Fruit fly (Drosophila melanogaster) whole organism, embryonic: Measurements from ENCODE around the gene Pex10.
A peak's percentile ranks its signal among the peaks of the same experiment; 100 is the strongest.

Source experiments
- ATbp ChIP-seq: fragments of 200-800 bp; sonication (Bioruptor generic); optimal IDR thresholded peaks from 2 replicates; lab custom pipeline; 2017; ENCODE audit warnings: missing biosample characterization, mild to moderate bottlenecking, missing genetic modification characterization, missing genetic modification reagents
- Adf1 ChIP-seq: fragments of 200-800 bp; sonication (Bioruptor generic); IDR thresholded peaks from 2 replicates; pipeline ENCODE4 v1.3.6; 2022; ENCODE audit warnings: missing biosample characterization, missing genetic modification characterization
- Aef1 ChIP-seq: fragments of 200-800 bp; sonication (Bioruptor generic); IDR thresholded peaks from 3 replicates; pipeline ENCODE4 v1.3.6; 2022; ENCODE audit warnings: missing biosample characterization, missing genetic modification characterization
- BtbVII ChIP-seq: fragments of 200-800 bp; sonication (Bioruptor generic); optimal IDR thresholded peaks from 3 replicates; lab custom pipeline; 2017; ENCODE audit warnings: missing biosample characterization, mild to moderate bottlenecking, missing genetic modification characterization
- CG10147 ChIP-seq: fragments of 200-800 bp; sonication (Bioruptor generic); optimal IDR thresholded peaks from 2 replicates; lab custom pipeline; 2019; ENCODE audit warnings: missing biosample characterization, mild to moderate bottlenecking, missing genetic modification characterization, moderate library complexity
- CG11504 ChIP-seq: fragments of 200-800 bp; sonication (Bioruptor generic); optimal IDR thresholded peaks from 3 replicates; lab custom pipeline; 2019; ENCODE audit warnings: missing biosample characterization, mild to moderate bottlenecking, missing genetic modification characterization, moderate library complexity
- CG12104 ChIP-seq: fragments of 200-800 bp; sonication (Bioruptor generic); optimal IDR thresholded peaks from 3 replicates; lab custom pipeline; 2016; ENCODE audit warnings: missing biosample characterization, missing genetic modification characterization
- CG12236 ChIP-seq: fragments of 200-800 bp; sonication (Bioruptor generic); optimal IDR thresholded peaks from 2 replicates; lab custom pipeline; 2016; ENCODE audit warnings: missing biosample characterization, missing genetic modification characterization
- CG13287 ChIP-seq: fragments of 200-800 bp; sonication (Bioruptor generic); IDR thresholded peaks from 2 replicates; pipeline ENCODE4 v1.3.6; 2022; ENCODE audit warnings: missing biosample characterization, missing genetic modification characterization; ENCODE audit not compliant: partially characterized antibody
- CG13894 ChIP-seq: fragments of 200-800 bp; sonication (Bioruptor generic); optimal IDR thresholded peaks from 3 replicates; lab custom pipeline; 2018; ENCODE audit warnings: missing biosample characterization, mild to moderate bottlenecking, missing genetic modification characterization, moderate library complexity
- CG14050 ChIP-seq: fragments of 200-800 bp; sonication (Bioruptor generic); IDR thresholded peaks from 3 replicates; pipeline ENCODE4 v1.3.6; 2022; ENCODE audit warnings: missing biosample characterization, missing genetic modification characterization
- CG15696 ChIP-seq: fragments of 200-800 bp; sonication (Bioruptor generic); optimal IDR thresholded peaks from 2 replicates; lab custom pipeline; 2019; ENCODE audit warnings: missing biosample characterization, mild to moderate bottlenecking, missing genetic modification characterization, moderate library complexity
- CG1602 ChIP-seq: fragments of 200-800 bp; sonication (Bioruptor generic); optimal IDR thresholded peaks from 3 replicates; lab custom pipeline; 2016; ENCODE audit warnings: missing biosample characterization, missing genetic modification characterization
- CG16813 ChIP-seq: fragments of 200-800 bp; sonication (Bioruptor generic); IDR thresholded peaks from 3 replicates; pipeline ENCODE4 v1.3.6; 2022; ENCODE audit warnings: missing biosample characterization, missing genetic modification characterization; ENCODE audit not compliant: partially characterized antibody
- CG1832 ChIP-seq: fragments of 200-800 bp; sonication (Bioruptor generic); optimal IDR thresholded peaks from 2 replicates; lab custom pipeline; 2017; ENCODE audit warnings: missing biosample characterization, mild to moderate bottlenecking, missing genetic modification characterization, inconsistent platforms
- CG18619 ChIP-seq: fragments of 200-800 bp; sonication (Bioruptor generic); optimal IDR thresholded peaks from 3 replicates; lab custom pipeline; 2017; ENCODE audit warnings: missing biosample characterization, mild to moderate bottlenecking, missing genetic modification characterization
- CG30020 ChIP-seq: fragments of 200-800 bp; optimal IDR thresholded peaks from 2 replicates; lab custom pipeline; 2019; ENCODE audit warnings: missing biosample characterization, mild to moderate bottlenecking, missing genetic modification characterization, moderate library complexity
- CG34224 ChIP-seq: fragments of 200-800 bp; sonication (Bioruptor generic); IDR thresholded peaks from 3 replicates; pipeline ENCODE4 v1.3.6; 2022; ENCODE audit warnings: missing biosample characterization, missing genetic modification characterization; ENCODE audit not compliant: partially characterized antibody
- CG34422 ChIP-seq: fragments of 200-800 bp; sonication (Bioruptor generic); IDR thresholded peaks from 3 replicates; pipeline ENCODE4 v1.3.6; 2022; ENCODE audit warnings: missing biosample characterization, missing genetic modification characterization
- CG4282 ChIP-seq: fragments of 200-800 bp; sonication (Bioruptor generic); optimal IDR thresholded peaks from 2 replicates; lab custom pipeline; 2016; ENCODE audit warnings: missing biosample characterization, missing genetic modification characterization
- CG4404 ChIP-seq: fragments of 200-800 bp; sonication (Bioruptor generic); IDR thresholded peaks from 2 replicates; pipeline ENCODE4 v1.3.6; 2022; ENCODE audit warnings: missing biosample characterization, missing genetic modification characterization
- CG4820 ChIP-seq: fragments of 200-800 bp; sonication (Bioruptor generic); optimal IDR thresholded peaks from 3 replicates; lab custom pipeline; 2016; ENCODE audit warnings: missing biosample characterization, missing genetic modification characterization
- CG5953 ChIP-seq: fragments of 200-800 bp; sonication (Bioruptor generic); IDR thresholded peaks from 2 replicates; pipeline ENCODE4 v1.3.6; 2022; ENCODE audit warnings: missing biosample characterization, missing genetic modification characterization
- CG6689 ChIP-seq: fragments of 200-800 bp; sonication (Bioruptor generic); IDR thresholded peaks from 2 replicates; pipeline ENCODE4 v1.3.6; 2022; ENCODE audit warnings: missing biosample characterization, missing genetic modification characterization
- CG6791 ChIP-seq: fragments of 200-800 bp; sonication (Bioruptor generic); IDR thresholded peaks from 3 replicates; pipeline ENCODE4 v1.3.6; 2022; ENCODE audit warnings: missing biosample characterization, missing genetic modification characterization; ENCODE audit not compliant: partially characterized antibody
- CG8290 ChIP-seq, 3 experiments: fragments of 200-800 bp; sonication (Bioruptor generic); optimal IDR thresholded peaks; 2 replicates each; lab custom pipeline; 2016 to 2019; ENCODE audit warnings: missing biosample characterization in 3 of 3, missing genetic modification characterization in 3 of 3, mild to moderate bottlenecking in 2 of 3, moderate library complexity in 1 of 3
- CG9932 ChIP-seq: fragments of 200-800 bp; sonication (Bioruptor generic); IDR thresholded peaks from 2 replicates; pipeline ENCODE4 v1.3.6; 2022; ENCODE audit warnings: missing biosample characterization, missing genetic modification characterization
- D19B ChIP-seq: fragments of 200-800 bp; sonication (Bioruptor generic); optimal IDR thresholded peaks from 2 replicates; lab custom pipeline; 2017; ENCODE audit warnings: missing biosample characterization, mild to moderate bottlenecking, missing genetic modification characterization
- HLH3B ChIP-seq: fragments of 200-800 bp; sonication (Bioruptor generic); IDR thresholded peaks from 2 replicates; pipeline ENCODE4 v1.3.6; 2022; ENCODE audit warnings: missing biosample characterization, missing genetic modification characterization
- HLH54F ChIP-seq: fragments of 200-800 bp; sonication (Bioruptor generic); optimal IDR thresholded peaks from 3 replicates; lab custom pipeline; 2016; ENCODE audit warnings: missing biosample characterization, missing genetic modification characterization
- Hand ChIP-seq: fragments of 200-800 bp; sonication (Bioruptor generic); optimal IDR thresholded peaks from 2 replicates; lab custom pipeline; 2017; ENCODE audit warnings: mild to moderate bottlenecking, missing biosample characterization, missing genetic modification reagents, missing genetic modification characterization
- Hmx ChIP-seq: fragments of 200-800 bp; sonication (Bioruptor generic); optimal IDR thresholded peaks from 2 replicates; lab custom pipeline; 2016; ENCODE audit warnings: missing biosample characterization, missing genetic modification characterization
- Mes4 ChIP-seq: fragments of 200-800 bp; sonication (Bioruptor generic); optimal IDR thresholded peaks from 2 replicates; lab custom pipeline; 2016; ENCODE audit warnings: missing biosample characterization, missing genetic modification characterization
- Taf1 ChIP-seq: fragments of 200-800 bp; sonication (Bioruptor generic); IDR thresholded peaks from 2 replicates; pipeline ENCODE4 v1.3.6; 2022; ENCODE audit warnings: missing biosample characterization, missing genetic modification characterization
- cad ChIP-seq: fragments of >200 bp; optimal IDR thresholded peaks from 2 replicates; lab custom pipeline; 2017; ENCODE audit warnings: missing biosample characterization, missing genetic modification characterization
- dysf ChIP-seq: fragments of 200-800 bp; sonication (Bioruptor generic); IDR thresholded peaks from 3 replicates; pipeline ENCODE4 v1.3.6; 2022; ENCODE audit warnings: missing biosample characterization, missing genetic modification characterization
- eyg ChIP-seq: fragments of 200-800 bp; sonication (Bioruptor generic); optimal IDR thresholded peaks from 3 replicates; lab custom pipeline; 2016; ENCODE audit warnings: missing biosample characterization, missing genetic modification characterization
- jing ChIP-seq: fragments of 200-800 bp; sonication (Bioruptor generic); optimal IDR thresholded peaks from 2 replicates; lab custom pipeline; 2018; ENCODE audit warnings: missing biosample characterization, mild to moderate bottlenecking, missing genetic modification characterization
- lbe ChIP-seq: fragments of 200-800 bp; sonication (Bioruptor generic); optimal IDR thresholded peaks from 2 replicates; lab custom pipeline; 2016; ENCODE audit warnings: missing biosample characterization, mild to moderate bottlenecking, missing genetic modification characterization
- nau ChIP-seq: fragments of 200-800 bp; sonication (Bioruptor generic); optimal IDR thresholded peaks from 3 replicates; lab custom pipeline; 2017; ENCODE audit warnings: missing biosample characterization, mild to moderate bottlenecking, missing genetic modification characterization, missing genetic modification reagents
- nom ChIP-seq: fragments of 200-800 bp; sonication (Bioruptor generic); optimal IDR thresholded peaks from 2 replicates; lab custom pipeline; 2017; ENCODE audit warnings: missing biosample characterization, missing genetic modification characterization, mild to moderate bottlenecking, moderate library complexity, missing genetic modification reagents
- pho ChIP-seq: fragments of 200-800 bp; sonication (Bioruptor generic); optimal IDR thresholded peaks from 2 replicates; lab custom pipeline; 2016; ENCODE audit warnings: missing biosample characterization, missing genetic modification characterization
- prd ChIP-seq, 3 experiments: fragments of >200 bp in 2 of 3; fragments of 200-800 bp in 1 of 3; sonication (Bioruptor generic) in 1 of 3; optimal IDR thresholded peaks in 2 of 3; IDR thresholded peaks in 1 of 3; 2 replicates in 2 of 3; 3 replicates in 1 of 3; pipeline versions ENCODE4 v1.3.6 to Lab custom; 2017 to 2022; ENCODE audit warnings: missing biosample characterization in 1 of 3, missing genetic modification characterization in 1 of 3
- pzg ChIP-seq: fragments of 200-800 bp; sonication (Bioruptor generic); optimal IDR thresholded peaks from 3 replicates; lab custom pipeline; 2018; ENCODE audit warnings: missing biosample characterization, mild to moderate bottlenecking, missing genetic modification characterization, moderate library complexity
- ranshi ChIP-seq: fragments of 200-800 bp; sonication (Bioruptor generic); IDR thresholded peaks from 2 replicates; pipeline ENCODE4 v1.3.6; 2022; ENCODE audit warnings: missing biosample characterization, missing genetic modification characterization
- twi ChIP-seq: fragments of 200-800 bp; optimal IDR thresholded peaks from 2 replicates; lab custom pipeline; 2019; ENCODE audit warnings: missing biosample characterization, mild to moderate bottlenecking, missing genetic modification characterization, moderate library complexity
- unpg ChIP-seq: fragments of 200-800 bp; sonication (Bioruptor generic); optimal IDR thresholded peaks from 3 replicates; lab custom pipeline; 2018; ENCODE audit warnings: missing biosample characterization, mild to moderate bottlenecking, missing genetic modification characterization, moderate library complexity
- zfh2 ChIP-seq: fragments of 200-800 bp; sonication (Bioruptor generic); optimal IDR thresholded peaks from 2 replicates; lab custom pipeline; 2016; ENCODE audit warnings: missing biosample characterization, missing genetic modification characterization

The Pex10 gene

DNA sequence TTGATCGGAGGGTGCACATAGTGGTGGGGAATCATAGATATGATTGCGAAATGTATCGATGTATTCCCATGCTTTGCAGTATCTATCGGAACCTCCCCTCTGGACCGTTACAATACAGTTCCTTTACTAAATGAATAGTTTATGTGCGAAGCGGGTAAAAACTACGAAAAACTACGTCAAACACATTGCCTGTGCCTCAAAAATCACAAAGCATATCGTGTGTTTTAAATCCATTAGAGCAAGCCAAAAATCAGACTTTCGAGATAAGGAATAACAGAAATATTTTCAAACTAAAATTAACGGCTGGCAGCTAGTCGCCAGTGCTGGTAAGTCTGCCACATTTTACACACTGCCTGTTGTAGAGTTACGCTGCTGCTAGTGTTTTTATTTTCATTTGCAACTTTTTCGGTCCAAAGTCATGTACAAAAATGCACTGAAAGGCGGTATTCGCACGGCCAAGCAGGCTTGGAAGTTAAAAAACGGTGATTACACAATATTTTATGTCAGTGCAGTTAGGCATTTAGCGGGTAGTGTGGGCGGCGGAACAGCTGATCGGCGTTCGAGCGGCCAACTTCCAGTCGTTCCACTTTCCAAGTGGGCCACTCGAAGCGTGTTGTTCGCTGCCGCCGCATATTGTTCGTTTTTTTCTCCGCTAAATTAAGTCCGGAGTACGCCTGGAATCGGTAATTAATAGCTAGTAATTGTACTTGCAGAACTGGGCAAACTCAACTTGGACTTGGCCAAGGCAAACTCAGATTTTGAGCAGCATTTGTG is 40.6 kb upstream of the Pex10 start (continued):
- TF ChIP-seq Aef1 (GFP tag; lab: Robert Waterston, UW) (peak; percentile 51), eyg (GFP tag; lab: Kevin White, UChicago) (no peak), twi (tag; lab: Kevin White, UChicago) (no peak), CG1832 (GFP tag; lab: Kevin White, UChicago) (no peak), pzg (GFP tag; lab: Kevin White, UChicago) (peak; percentile 72), ranshi (peak; percentile 62), CG12236 (GFP tag; lab: Kevin White, UChicago) (peak; percentile 19), prd (optimal IDR thresholded peaks at IDR 0.05; lab: Kevin White, UChicago) (no peak), prd (GFP tag; IDR thresholded peaks at IDR 0.05; lab: Robert Waterston, UW) (peak; percentile 64; the same call in 2 of the 3 replicates), CG30020 (peak; percentile 67), Adf1 (GFP tag; lab: Robert Waterston, UW) (no peak; the same call in 1 of the 2 replicates), Hand (GFP tag; lab: Kevin White, UChicago) (no peak), CG34422 (GFP tag; lab: Robert Waterston, UW) (peak; percentile 51; the same call in 1 of the 3 replicates), CG14050 (GFP tag; lab: Robert Waterston, UW) (no peak), CG1602 (peak; percentile 47), CG6791 (GFP tag; lab: Robert Waterston, UW) (peak; percentile 80), CG10147 (GFP tag; lab: Kevin White, UChicago) (no peak), unpg (GFP tag; lab: Kevin White, UChicago) (no peak), lbe (peak; percentile 54), CG12104 (GFP tag; lab: Kevin White, UChicago) (peak; percentile 26), nom (GFP tag; lab: Kevin White, UChicago) (peak; percentile 67), CG34224 (GFP tag; lab: Robert Waterston, UW) (peak; percentile 48), CG4404 (no peak), CG16813 (GFP tag; lab: Robert Waterston, UW) (peak; percentile 84), Mes4 (GFP tag; lab: Kevin White, UChicago) (peak; percentile 58), Taf1 (peak; percentile 44; the same call in 1 of the 2 replicates), dysf (peak; percentile 55; the same call in 1 of the 3 replicates), HLH3B (GFP tag; lab: Robert Waterston, UW) (no peak), CG11504 (no peak), nau (GFP tag; lab: Kevin White, UChicago) (no peak), CG9932 (GFP tag; lab: Robert Waterston, UW) (peak; percentile 77), CG13894 (no peak), pho (peak; percentile 52), Hmx (peak; percentile 12), CG13287 (GFP tag; lab: Robert Waterston, UW) (peak; percentile 75), CG18619 (peak; percentile 40), CG4282 (GFP tag; lab: Kevin White, UChicago) (peak; percentile 42), BtbVII (GFP tag; lab: Kevin White, UChicago) (no peak), jing (GFP tag; lab: Kevin White, UChicago) (no peak), CG5953 (GFP tag; lab: Robert Waterston, UW) (no peak), HLH54F (peak; percentile 73), D19B (GFP tag; lab: Kevin White, UChicago) (peak; percentile 0), zfh2 (GFP tag; lab: Kevin White, UChicago) (peak; percentile 79), ATbp (GFP tag; lab: Kevin White, UChicago) (no peak), CG8290 (GFP tag; optimal IDR thresholded peaks at IDR 0.05; lab: Kevin White, UChicago) (no peak), CG8290 (tag; optimal IDR thresholded peaks at IDR 0.05; lab: Kevin White, UChicago) (no peak), CG4820 (GFP tag; lab: Kevin White, UChicago) (peak; percentile 58), CG15696 (tag; lab: Kevin White, UChicago) (no peak), cad (GFP tag; lab: Kevin White, UChicago) (no peak), CG6689 (GFP tag; lab: Robert Waterston, UW) (peak; percentile 48)
